Worm (Caenorhabditis elegans) whole organism, L4 larva: ENCODE measurements around the gene hsp-12.3.
A peak's percentile ranks its signal among the peaks of the same experiment; 100 is the strongest.

Experiments used
- R02D3.7 ChIP-seq: fragments of 150-350 bp; sonication (generic microtip); optimal IDR thresholded peaks from 3 replicates; lab custom pipeline; 2014; ENCODE audit warnings: missing biosample characterization, missing genetic modification characterization
- T20F7.1 ChIP-seq: fragments of 200-800 bp; sonication (Bioruptor generic); optimal IDR thresholded peaks from 2 replicates; lab custom pipeline; 2018; ENCODE audit warnings: mild to moderate bottlenecking, missing genetic modification characterization, missing compliant biosample characterization
- Y48G9A.11 ChIP-seq: fragments of 200-800 bp; sonication (Bioruptor generic); IDR thresholded peaks from 2 replicates; pipeline ENCODE4 v1.3.6; 2022; ENCODE audit warnings: missing genetic modification reagents, missing genetic modification characterization, missing compliant biosample characterization
- arid-1 ChIP-seq: fragments of 200-800 bp; sonication (Bioruptor generic); conservative IDR thresholded peaks from 2 replicates; pipeline ENCODE4 v1.3.6; 2022; ENCODE audit warnings: missing genetic modification reagents, missing genetic modification characterization, missing compliant biosample characterization
- ceh-20 ChIP-seq: fragments of 200-800 bp; sonication (Bioruptor generic); IDR thresholded peaks from 2 replicates; pipeline ENCODE4 v1.3.6; 2022; ENCODE audit warnings: missing genetic modification reagents, missing genetic modification characterization, missing compliant biosample characterization
- ceh-28 ChIP-seq: fragments of 150-350 bp; optimal IDR thresholded peaks from 2 replicates; lab custom pipeline; 2014; ENCODE audit warnings: missing biosample characterization, missing genetic modification reagents, missing genetic modification characterization
- ceh-44 ChIP-seq: fragments of 200-800 bp; sonication (Bioruptor generic); IDR thresholded peaks from 2 replicates; pipeline ENCODE4 v1.3.6; 2022; ENCODE audit warnings: missing genetic modification reagents, missing genetic modification characterization, missing compliant biosample characterization
- cey-2 ChIP-seq: sonication (generic microtip); optimal IDR thresholded peaks from 3 replicates; lab custom pipeline; 2017; ENCODE audit warnings: missing genetic modification characterization, mild to moderate bottlenecking, missing compliant biosample characterization, antibody characterized with exemption, borderline replicate concordance; ENCODE audit not compliant: insufficient read depth
- daf-16 ChIP-seq, 3 experiments: sonication (generic microtip); optimal IDR thresholded peaks; 2 replicates each; lab custom pipeline; 2016 to 2017; ENCODE audit warnings: missing genetic modification characterization in 3 of 3, missing genetic modification reagents in 3 of 3, mild to moderate bottlenecking in 2 of 3, missing compliant biosample characterization in 2 of 3, missing biosample characterization in 1 of 3, moderate library complexity in 1 of 3
- dmd-9 ChIP-seq: fragments of 200-800 bp; sonication (Bioruptor generic); IDR thresholded peaks from 2 replicates; pipeline ENCODE4 v1.3.6; 2022; ENCODE audit warnings: missing genetic modification reagents, missing genetic modification characterization, missing compliant biosample characterization
- dpl-1 ChIP-seq: fragments of 150-350 bp; optimal IDR thresholded peaks from 2 replicates; lab custom pipeline; 2014; ENCODE audit warnings: missing biosample characterization, missing genetic modification reagents, missing genetic modification characterization
- duxl-1 ChIP-seq: sonication (generic microtip); optimal IDR thresholded peaks from 2 replicates; lab custom pipeline; 2016; ENCODE audit warnings: mild to moderate bottlenecking, missing genetic modification characterization, moderate library complexity, missing compliant biosample characterization; ENCODE audit not compliant: poor library complexity
- dve-1 ChIP-seq: sonication (generic microtip); optimal IDR thresholded peaks from 2 replicates; lab custom pipeline; 2017; ENCODE audit warnings: antibody characterized with exemption, mild to moderate bottlenecking, missing genetic modification characterization, missing compliant biosample characterization; ENCODE audit not compliant: insufficient read depth
- lim-7 ChIP-seq: fragments of 200-800 bp; sonication (Bioruptor generic); IDR thresholded peaks from 2 replicates; pipeline ENCODE4 v1.3.6; 2022; ENCODE audit warnings: missing genetic modification characterization, missing compliant biosample characterization
- lin-13 ChIP-seq: fragments of 150-350 bp; optimal IDR thresholded peaks from 2 replicates; lab custom pipeline; 2014; ENCODE audit warnings: missing biosample characterization, missing genetic modification reagents, missing genetic modification characterization
- lin-15B ChIP-seq: fragments of 150-350 bp; sonication (generic microtip); optimal IDR thresholded peaks from 3 replicates; lab custom pipeline; 2014; ENCODE audit warnings: missing biosample characterization, missing genetic modification characterization
- lin-38 ChIP-seq: fragments of 200-800 bp; sonication (Bioruptor generic); IDR thresholded peaks from 2 replicates; pipeline ENCODE4 v1.3.6; 2022; ENCODE audit warnings: missing genetic modification reagents, missing genetic modification characterization, missing compliant biosample characterization
- lsy-2 ChIP-seq, 2 experiments: fragments of 150-350 bp in 1 of 2; sonication (generic microtip) in 1 of 2; optimal IDR thresholded peaks; 2 replicates each; lab custom pipeline; 2014 to 2017; ENCODE audit warnings: missing biosample characterization in 2 of 2, missing genetic modification characterization in 2 of 2
- mdl-1 ChIP-seq, 2 experiments: fragments of 150-350 bp in 1 of 2; sonication (generic microtip) in 1 of 2; optimal IDR thresholded peaks; 2 replicates each; lab custom pipeline; 2014 to 2017; ENCODE audit warnings: missing biosample characterization in 2 of 2, missing genetic modification characterization in 2 of 2
- mdt-29 ChIP-seq: fragments of 200-800 bp; sonication (Bioruptor generic); IDR thresholded peaks from 2 replicates; pipeline ENCODE4 v1.3.6; 2022; ENCODE audit warnings: missing genetic modification reagents, missing genetic modification characterization, missing compliant biosample characterization
- mep-1 ChIP-seq: fragments of 150-350 bp; sonication (generic microtip); optimal IDR thresholded peaks from 3 replicates; lab custom pipeline; 2014; ENCODE audit warnings: missing biosample characterization, missing genetic modification characterization
- mxl-2 ChIP-seq: fragments of 200-800 bp; sonication (Bioruptor generic); conservative IDR thresholded peaks from 2 replicates; pipeline ENCODE4 v1.3.6; 2022; ENCODE audit warnings: missing genetic modification reagents, missing genetic modification characterization, missing compliant biosample characterization
- mxl-3 ChIP-seq: fragments of 200-800 bp; sonication (Bioruptor generic); optimal IDR thresholded peaks from 2 replicates; lab custom pipeline; 2018; ENCODE audit warnings: mild to moderate bottlenecking, missing genetic modification characterization, missing compliant biosample characterization
- nhr-11 ChIP-seq: fragments of 150-350 bp; optimal IDR thresholded peaks from 2 replicates; lab custom pipeline; 2014; ENCODE audit warnings: missing biosample characterization, missing genetic modification characterization
- nhr-111 ChIP-seq: fragments of 200-800 bp; sonication (Bioruptor generic); optimal IDR thresholded peaks from 2 replicates; lab custom pipeline; 2018; ENCODE audit warnings: mild to moderate bottlenecking, missing genetic modification characterization, missing compliant biosample characterization
- nhr-28 ChIP-seq: fragments of 150-350 bp; optimal IDR thresholded peaks from 2 replicates; lab custom pipeline; 2014; ENCODE audit warnings: missing biosample characterization, missing genetic modification characterization
- pqm-1 ChIP-seq: sonication (generic microtip); optimal IDR thresholded peaks from 2 replicates; lab custom pipeline; 2017; ENCODE audit warnings: missing biosample characterization, missing genetic modification characterization
- rbr-2 ChIP-seq: sonication (generic microtip); optimal IDR thresholded peaks from 2 replicates; lab custom pipeline; 2016; ENCODE audit warnings: missing genotype, missing genetic modification characterization, missing compliant biosample characterization
- sdz-12 ChIP-seq: fragments of 200-800 bp; sonication (Bioruptor generic); optimal IDR thresholded peaks from 2 replicates; lab custom pipeline; 2018; ENCODE audit warnings: mild to moderate bottlenecking, missing genetic modification characterization, missing compliant biosample characterization
- set-16 ChIP-seq: fragments of 200-800 bp; sonication (Bioruptor generic); IDR thresholded peaks from 2 replicates; pipeline ENCODE4 v1.3.6; 2022; ENCODE audit warnings: missing genetic modification reagents, missing genetic modification characterization, missing compliant biosample characterization
- skn-1 ChIP-seq: fragments of 150-350 bp; optimal IDR thresholded peaks from 2 replicates; lab custom pipeline; 2014; ENCODE audit warnings: missing biosample characterization, missing genetic modification characterization
- snpc-1.2 ChIP-seq: fragments of 200-800 bp; sonication (Bioruptor generic); IDR thresholded peaks from 2 replicates; pipeline ENCODE4 v1.3.6; 2022; ENCODE audit warnings: missing genetic modification reagents, missing genetic modification characterization, missing compliant biosample characterization
- snpc-4 ChIP-seq: fragments of 150-350 bp; optimal IDR thresholded peaks from 2 replicates; lab custom pipeline; 2014; ENCODE audit warnings: missing biosample characterization, missing genetic modification characterization
- spr-3 ChIP-seq: fragments of 200-800 bp; sonication (Bioruptor generic); optimal IDR thresholded peaks from 2 replicates; lab custom pipeline; 2018; ENCODE audit warnings: mild to moderate bottlenecking, missing genetic modification characterization, missing compliant biosample characterization
- tag-97 ChIP-seq: fragments of 200-800 bp; sonication (Bioruptor generic); IDR thresholded peaks from 2 replicates; pipeline ENCODE4 v1.3.6; 2022; ENCODE audit warnings: missing genetic modification characterization, missing compliant biosample characterization
- tra-1 ChIP-seq: fragments of 200-800 bp; sonication (Bioruptor generic); IDR thresholded peaks from 2 replicates; pipeline ENCODE4 v1.3.6; 2022; ENCODE audit warnings: missing genetic modification reagents, missing genetic modification characterization, missing compliant biosample characterization
- unc-39 ChIP-seq: sonication (generic microtip); optimal IDR thresholded peaks from 2 replicates; lab custom pipeline; 2017; ENCODE audit warnings: missing biosample characterization, missing genetic modification characterization
- unc-62 ChIP-seq, 3 experiments: fragments of 150-350 bp in 1 of 3; sonication (generic microtip); optimal IDR thresholded peaks in 2 of 3; peaks in 1 of 3; 1 replicate in 1 of 3; 2 replicates in 2 of 3; lab custom pipeline; 2014 to 2017; ENCODE audit warnings: missing biosample characterization in 3 of 3, missing genetic modification characterization in 3 of 3, missing genetic modification reagents in 3 of 3, missing genotype in 1 of 3
- zip-2 ChIP-seq: fragments of 150-350 bp; optimal IDR thresholded peaks from 2 replicates; lab custom pipeline; 2014; ENCODE audit warnings: missing biosample characterization, missing genetic modification characterization

hsp-12.3 gene

ce11 chrIV:9423095-9423494, 22.2 kb downstream of the hsp-12.3 start, which contains the start of gene srxa-2 (continued):
- TF ChIP-seq ceh-44 (GFP tag; lab: Robert Waterston, UW) = no peak
- no peak for TF ChIP-seq unc-39 (tag; lab: Kevin White, UChicago)
- TF ChIP-seq Y48G9A.11 (GFP tag; lab: Robert Waterston, UW) = no peak
- no peak for TF ChIP-seq lin-15B
- no peak for TF ChIP-seq dve-1 (tag; lab: Kevin White, UChicago)
- no peak for TF ChIP-seq R02D3.7

- TF ChIP-seq mep-1 = no peak
- no peak for TF ChIP-seq skn-1 (tag; lab: Kevin White, UChicago)
- no peak for TF ChIP-seq snpc-1.2 (GFP tag; lab: Robert Waterston, UW)
- no peak for TF ChIP-seq ceh-44 (GFP tag; lab: Robert Waterston, UW)
- TF ChIP-seq, all 104 proteins: peak for 0
These were observed 22.9 kb downstream of the hsp-12.3 start, which contains the start of gene F56D5.9 for ce11 chrIV:9422408-9422807. Gene F56D5.9, minus strand, starts transcription at chrIV:9422508.

- TF ChIP-seq set-16 (GFP tag; lab: Robert Waterston, UW) = peak; percentile 59; the same call in 1 of the 2 replicates
- 0 out of 2 replicates have a peak, but pooled peaks have one; percentile 22 for TF ChIP-seq lim-7
These were observed 34.5 kb downstream of the hsp-12.3 start for ce11 chrIV:9410766-9411165.

ce11 chrIV:9408004-9408403, 37.3 kb downstream of the hsp-12.3 start, which contains the start of gene F56D5.5:
Gene F56D5.5, minus strand, starts transcription at chrIV:9408104.
- TF ChIP-seq snpc-4 (no peak), tra-1 (GFP tag; lab: Robert Waterston, UW) (no peak), zip-2 (tag; lab: Kevin White, UChicago) (no peak), dve-1 (tag; lab: Kevin White, UChicago) (no peak), cey-2 (no peak), lin-38 (no peak), nhr-11 (tag; lab: Kevin White, UChicago) (no peak), nhr-28 (tag; lab: Kevin White, UChicago) (no peak), mxl-3 (GFP tag; lab: Kevin White, UChicago) (no peak), mdl-1 (tag; optimal IDR thresholded peaks at IDR 0.05; lab: Kevin White, UChicago) (no peak), mep-1 (no peak)

- TF ChIP-seq tag-97 (GFP tag; lab: Robert Waterston, UW) (no peak), rbr-2 (tag; lab: Kevin White, UChicago) (no peak), mdl-1 (tag; optimal IDR thresholded peaks at IDR 0.05; lab: Kevin White, UChicago) (no peak), mdt-29 (no peak), ceh-28 (tag; lab: Kevin White, UChicago) (peak; percentile 75), unc-62 (GFP tag; optimal IDR thresholded peaks at IDR 0.05 in 1 of 2; lab: Kevin White, UChicago) (peak in 1 of 2 experiments; percentile 23), unc-62 (tag; optimal IDR thresholded peaks at IDR 0.05; lab: Kevin White, UChicago) (no peak), lin-38 (peak; percentile 97), dpl-1 (peak; percentile 79), set-16 (GFP tag; lab: Robert Waterston, UW) (peak; percentile 46; the same call in 1 of the 2 replicates), arid-1 (GFP tag; lab: Robert Waterston, UW) (no peak)
These were observed 41.4 kb downstream of the hsp-12.3 start for ce11 chrIV:9403761-9404420.

- TF ChIP-seq ceh-44 (GFP tag; lab: Robert Waterston, UW) (no peak), ceh-28 (tag; lab: Kevin White, UChicago) (no peak), duxl-1 (tag; lab: Kevin White, UChicago) (no peak), R02D3.7 (no peak), dve-1 (tag; lab: Kevin White, UChicago) (peak; percentile 71), mxl-2 (GFP tag; lab: Robert Waterston, UW) (no peak), sdz-12 (GFP tag; lab: Kevin White, UChicago) (no peak), lsy-2 (tag; optimal IDR thresholded peaks at IDR 0.05; lab: Kevin White, UChicago) (no peak), lin-13 (GFP tag; lab: Kevin White, UChicago) (no peak), dmd-9 (GFP tag; lab: Robert Waterston, UW) (no peak), spr-3 (GFP tag; lab: Kevin White, UChicago) (no peak), ceh-20 (GFP tag; lab: Robert Waterston, UW) (no peak), zip-2 (tag; lab: Kevin White, UChicago) (no peak), pqm-1 (peak; percentile 68), nhr-111 (no peak), daf-16 (GFP tag; optimal IDR thresholded peaks at IDR 0.05; lab: Kevin White, UChicago) (no peak), daf-16 (tag; optimal IDR thresholded peaks at IDR 0.05; lab: Kevin White, UChicago) (peak; percentile 88), T20F7.1 (GFP tag; lab: Kevin White, UChicago) (no peak)
These were observed 43.6 kb downstream of the hsp-12.3 start, which contains the start of gene F56D5.6 for ce11 chrIV:9401715-9402114. Gene F56D5.6, plus strand, starts transcription at chrIV:9401922.
